Fruit fly (Drosophila melanogaster) whole organism, pupa: ENCODE measurements around the gene CG3014.

Experiments
- CG10348 ChIP-seq: fragments of 200-800 bp; sonication (Bioruptor generic); IDR thresholded peaks from 2 replicates; pipeline ENCODE4 v1.3.6; 2022; ENCODE audit warnings: missing biosample characterization, missing genetic modification characterization
- CG12605 ChIP-seq: fragments of 200-800 bp; sonication (Bioruptor generic); IDR thresholded peaks from 2 replicates; pipeline ENCODE4 v1.3.6; 2022; ENCODE audit warnings: missing biosample characterization, missing genetic modification characterization
- CG13204 ChIP-seq: fragments of 200-800 bp; sonication (Bioruptor generic); optimal IDR thresholded peaks from 2 replicates; lab custom pipeline; 2018; ENCODE audit warnings: missing biosample characterization, mild to moderate bottlenecking, missing genetic modification characterization, moderate library complexity
- CG14655 ChIP-seq: fragments of 200-800 bp; sonication (Bioruptor generic); optimal IDR thresholded peaks from 3 replicates; lab custom pipeline; 2017; ENCODE audit warnings: mild to moderate bottlenecking, missing biosample characterization, missing genetic modification reagents, missing genetic modification characterization
- CG15710 ChIP-seq: fragments of 200-800 bp; sonication (Bioruptor generic); optimal IDR thresholded peaks from 2 replicates; lab custom pipeline; 2018; ENCODE audit warnings: missing biosample characterization, mild to moderate bottlenecking, missing genetic modification characterization, moderate library complexity
- CG17806 ChIP-seq: fragments of 200-800 bp; sonication (Bioruptor generic); optimal IDR thresholded peaks from 2 replicates; lab custom pipeline; 2018; ENCODE audit warnings: missing biosample characterization, mild to moderate bottlenecking, missing genetic modification characterization, moderate library complexity
- CG32121 ChIP-seq: fragments of 200-800 bp; sonication (Bioruptor generic); IDR thresholded peaks from 2 replicates; pipeline ENCODE4 v1.3.6; 2022; ENCODE audit warnings: missing biosample characterization, missing genetic modification characterization
- CG34367 ChIP-seq: fragments of 200-800 bp; sonication (Bioruptor generic); optimal IDR thresholded peaks from 2 replicates; lab custom pipeline; 2018; ENCODE audit warnings: missing biosample characterization, mild to moderate bottlenecking, missing genetic modification characterization
- CG4496 ChIP-seq: fragments of 200-800 bp; sonication (Bioruptor generic); IDR thresholded peaks from 3 replicates; pipeline ENCODE4 v1.3.6; 2022; ENCODE audit warnings: missing biosample characterization, missing genetic modification characterization
- CG8159 ChIP-seq: fragments of 200-800 bp; sonication (Bioruptor generic); optimal IDR thresholded peaks from 3 replicates; lab custom pipeline; 2018; ENCODE audit warnings: missing biosample characterization, mild to moderate bottlenecking, missing genetic modification characterization, moderate library complexity
- CG8301 ChIP-seq: fragments of 200-800 bp; sonication (Bioruptor generic); optimal IDR thresholded peaks from 2 replicates; lab custom pipeline; 2018; ENCODE audit warnings: missing biosample characterization, mild to moderate bottlenecking, missing genetic modification characterization
- CG9948 ChIP-seq: fragments of 200-800 bp; sonication (Bioruptor generic); optimal IDR thresholded peaks from 2 replicates; lab custom pipeline; 2018; ENCODE audit warnings: missing biosample characterization, mild to moderate bottlenecking, missing genetic modification characterization, moderate library complexity
- D1 ChIP-seq: fragments of 200-800 bp; sonication (Bioruptor generic); optimal IDR thresholded peaks from 2 replicates; lab custom pipeline; 2018; ENCODE audit warnings: missing biosample characterization, mild to moderate bottlenecking, missing genetic modification characterization, moderate library complexity
- EcR ChIP-seq: fragments of 200-800 bp; sonication (Bioruptor generic); optimal IDR thresholded peaks from 3 replicates; lab custom pipeline; 2019; ENCODE audit warnings: missing biosample characterization, missing genetic modification characterization, mild to moderate bottlenecking, moderate library complexity, missing genetic modification reagents
- Ets98B ChIP-seq: fragments of 200-800 bp; sonication (Bioruptor generic); IDR thresholded peaks from 2 replicates; pipeline ENCODE4 v1.3.6; 2022; ENCODE audit warnings: missing biosample characterization, missing genetic modification characterization
- Pif1A ChIP-seq: fragments of 200-800 bp; sonication (Bioruptor generic); optimal IDR thresholded peaks from 3 replicates; lab custom pipeline; 2016; ENCODE audit warnings: missing biosample characterization, missing genetic modification characterization
- Pif1B ChIP-seq: fragments of 200-800 bp; sonication (Bioruptor generic); optimal IDR thresholded peaks from 3 replicates; lab custom pipeline; 2016; ENCODE audit warnings: missing biosample characterization, missing genetic modification characterization
- Snoo ChIP-seq: fragments of 200-800 bp; sonication (Bioruptor generic); optimal IDR thresholded peaks from 3 replicates; lab custom pipeline; 2017; ENCODE audit warnings: missing biosample characterization, mild to moderate bottlenecking, missing genetic modification characterization, inconsistent platforms
- fd96Ca ChIP-seq: fragments of 200-800 bp; sonication (Bioruptor generic); IDR thresholded peaks from 3 replicates; pipeline ENCODE4 v1.3.6; 2022; ENCODE audit warnings: missing biosample characterization, missing genetic modification characterization
- gl ChIP-seq: fragments of 200-800 bp; sonication (Bioruptor generic); optimal IDR thresholded peaks from 2 replicates; lab custom pipeline; 2018; ENCODE audit warnings: missing biosample characterization, mild to moderate bottlenecking, missing genetic modification characterization
- rn ChIP-seq: fragments of 200-800 bp; sonication (Bioruptor generic); IDR thresholded peaks from 2 replicates; pipeline ENCODE4 v1.3.6; 2022; ENCODE audit warnings: missing biosample characterization, missing genetic modification characterization

Gene CG3014

DNA sequence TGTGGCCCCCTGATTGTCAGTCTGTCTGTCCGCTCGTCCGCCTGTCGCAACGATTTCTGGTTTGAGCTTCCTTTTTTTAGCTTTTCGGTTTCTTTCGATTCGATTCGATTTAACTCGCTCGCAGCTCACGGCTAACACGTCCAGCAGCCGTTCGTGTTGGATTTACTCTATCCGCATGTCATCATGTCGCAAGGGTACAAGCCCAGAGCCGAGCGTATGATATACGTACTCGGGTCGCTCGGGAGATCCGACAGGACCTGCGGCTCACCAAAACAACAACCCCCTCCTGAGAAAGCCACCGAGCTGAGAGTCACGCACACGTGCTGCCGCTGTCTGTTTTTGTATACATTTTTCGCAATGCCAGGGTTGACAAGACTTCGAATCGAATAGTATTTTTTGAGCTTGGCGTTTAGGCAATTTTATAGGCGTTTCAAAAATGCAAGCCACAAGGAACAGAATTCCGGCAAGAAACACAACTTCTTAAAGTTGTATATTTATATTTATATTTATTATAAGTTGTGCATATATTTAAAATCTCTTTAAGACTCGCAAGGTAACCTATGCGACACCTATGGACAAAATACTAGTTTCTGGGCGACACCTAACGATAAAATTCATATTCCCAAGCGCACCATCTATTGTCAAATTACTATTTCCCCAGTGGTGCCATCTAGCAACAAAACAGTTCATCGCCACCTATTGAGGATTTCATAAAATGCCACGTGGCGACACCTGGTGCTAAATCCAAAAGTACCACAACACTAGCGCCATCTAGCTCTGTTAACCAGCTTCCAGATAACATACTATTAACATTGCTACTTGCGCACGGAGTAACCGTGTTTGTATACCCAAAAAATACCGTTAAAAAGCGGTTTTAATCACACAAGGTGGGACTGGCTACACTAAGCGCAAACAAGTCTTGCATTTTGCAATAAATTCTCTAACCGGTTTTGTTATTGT lies 7.3 kb upstream of the CG3014 start, which contains the start of the genes CG2993 and sgll:
Gene CG2993, minus strand, starts transcription at position 353 of the 960 bp plus-strand sequence.
Gene sgll, plus strand, starts transcription at position 871 of the 960 bp plus-strand sequence.
- TF ChIP-seq Snoo (tag; lab: Kevin White, UChicago) (peak; percentile 79), CG8159 (no peak), CG15710 (tag; lab: Kevin White, UChicago) (peak; percentile 58), CG9948 (tag; lab: Kevin White, UChicago) (peak; percentile 34), rn (GFP tag; lab: Robert Waterston, UW) (peak; percentile 66), gl (tag; lab: Kevin White, UChicago) (no peak), CG10348 (no peak), Ets98B (GFP tag; lab: Robert Waterston, UW) (peak; percentile 5; the same call in 1 of the 2 replicates), D1 (no peak), CG32121 (GFP tag; lab: Robert Waterston, UW) (no peak), CG34367 (tag; lab: Kevin White, UChicago) (peak; percentile 69), CG14655 (GFP tag; lab: Kevin White, UChicago) (peak; percentile 56), CG4496 (peak; percentile 83)

DNA sequence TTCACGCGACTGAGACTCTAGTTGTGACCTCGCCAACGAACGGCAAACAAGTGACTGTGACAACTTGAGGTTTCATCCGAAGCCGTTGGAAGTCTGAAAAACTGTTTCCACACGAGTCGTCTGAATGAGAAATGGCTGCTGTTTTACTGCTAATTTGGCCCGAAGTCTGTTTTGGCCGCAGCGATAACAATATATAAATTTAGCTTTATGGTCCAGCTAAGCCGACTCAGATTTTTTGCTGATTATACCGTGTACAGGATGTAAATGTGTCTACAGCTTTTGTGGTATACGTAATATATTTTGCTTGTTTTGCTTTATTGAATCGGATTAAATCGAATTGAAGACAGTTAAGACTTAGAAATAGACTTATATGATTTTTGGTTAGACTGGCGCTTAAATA lies 1.7 kb upstream of the CG3014 start, which contains the start of gene CG18268:
Gene CG18268, minus strand, starts transcription at position 101 of the 400 bp plus-strand sequence.
- no peak for TF ChIP-seq CG15710 (tag; lab: Kevin White, UChicago)
- no peak for TF ChIP-seq EcR
- TF ChIP-seq Snoo (tag; lab: Kevin White, UChicago): no peak
- no peak for TF ChIP-seq Pif1A (GFP tag; lab: Kevin White, UChicago)

DNA sequence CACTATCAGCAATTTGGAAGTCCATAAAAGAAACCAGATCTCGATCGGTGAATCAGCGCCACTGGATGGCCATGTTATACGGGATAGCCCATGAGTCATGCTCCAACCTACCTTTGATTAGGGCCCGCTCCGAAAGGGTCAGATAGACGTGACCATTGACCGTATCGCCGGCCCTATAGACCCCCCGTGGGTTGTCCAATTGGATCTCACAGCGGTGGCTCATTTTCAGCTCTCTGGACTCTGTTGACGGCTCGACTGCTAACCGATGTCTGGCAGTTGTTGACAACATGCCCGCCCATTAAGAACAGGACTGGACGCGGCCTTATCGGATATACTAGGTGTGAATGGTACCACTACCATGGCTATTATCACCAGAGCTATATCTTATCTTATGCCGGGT lies 4.1 kb downstream of the CG3014 start, which contains the start of gene CG18744:
Gene CG18744, minus strand, starts transcription at position 247 of the 400 bp plus-strand sequence.
- TF ChIP-seq CG32121 (GFP tag; lab: Robert Waterston, UW) (no peak), CG34367 (tag; lab: Kevin White, UChicago) (no peak)

DNA sequence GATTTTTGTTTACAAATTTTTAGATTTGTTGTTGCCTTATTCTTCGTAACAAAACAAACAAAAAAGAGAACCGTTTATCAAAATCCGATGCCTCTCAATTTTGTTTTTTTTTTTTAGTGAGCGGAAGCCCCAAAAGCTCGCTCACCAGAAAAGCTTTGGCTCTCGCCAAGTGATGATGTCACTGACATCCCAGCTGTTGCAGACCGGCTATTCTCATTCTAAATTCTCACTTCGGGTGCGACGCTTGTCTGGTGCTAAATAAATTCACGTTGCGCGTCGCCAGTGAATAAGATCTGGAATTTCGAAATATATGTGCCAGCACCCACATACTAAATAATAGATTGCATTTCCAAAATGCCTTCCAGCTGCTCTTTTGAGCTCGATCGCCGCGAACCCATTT lies 8.7 kb downstream of the CG3014 start, which contains the start of gene CG2641:
Gene CG2641, plus strand, starts transcription at position 215 of the 400 bp plus-strand sequence.
- no peak for TF ChIP-seq CG9948 (tag; lab: Kevin White, UChicago)
- TF ChIP-seq Pif1A (GFP tag; lab: Kevin White, UChicago): peak; percentile 54
- TF ChIP-seq Ets98B (GFP tag; lab: Robert Waterston, UW): peak; percentile 87
- TF ChIP-seq Snoo (tag; lab: Kevin White, UChicago): no peak
- no peak for TF ChIP-seq CG15710 (tag; lab: Kevin White, UChicago)
- no peak for TF ChIP-seq D1
- no peak for TF ChIP-seq CG8301 (tag; lab: Kevin White, UChicago)
- TF ChIP-seq CG17806 (tag; lab: Kevin White, UChicago): no peak
- TF ChIP-seq CG8159: peak; percentile 36
- peak; percentile 63 for TF ChIP-seq gl (tag; lab: Kevin White, UChicago)
- TF ChIP-seq CG13204 (GFP tag; lab: Kevin White, UChicago): peak; percentile 43
- peak; percentile 52 for TF ChIP-seq CG34367 (tag; lab: Kevin White, UChicago)
- TF ChIP-seq fd96Ca (GFP tag; lab: Robert Waterston, UW): peak; percentile 69; the same call in 2 of the 3 replicates
- peak; percentile 90 for TF ChIP-seq CG4496
- peak; percentile 77 for TF ChIP-seq EcR
- peak; percentile 53 for TF ChIP-seq CG14655 (GFP tag; lab: Kevin White, UChicago)
- TF ChIP-seq rn (GFP tag; lab: Robert Waterston, UW): no peak
- no peak for TF ChIP-seq CG10348
- peak; percentile 86 for TF ChIP-seq CG32121 (GFP tag; lab: Robert Waterston, UW)
- TF ChIP-seq CG12605: peak; percentile 93
- TF ChIP-seq Pif1B (GFP tag; lab: Kevin White, UChicago): peak; percentile 53

DNA sequence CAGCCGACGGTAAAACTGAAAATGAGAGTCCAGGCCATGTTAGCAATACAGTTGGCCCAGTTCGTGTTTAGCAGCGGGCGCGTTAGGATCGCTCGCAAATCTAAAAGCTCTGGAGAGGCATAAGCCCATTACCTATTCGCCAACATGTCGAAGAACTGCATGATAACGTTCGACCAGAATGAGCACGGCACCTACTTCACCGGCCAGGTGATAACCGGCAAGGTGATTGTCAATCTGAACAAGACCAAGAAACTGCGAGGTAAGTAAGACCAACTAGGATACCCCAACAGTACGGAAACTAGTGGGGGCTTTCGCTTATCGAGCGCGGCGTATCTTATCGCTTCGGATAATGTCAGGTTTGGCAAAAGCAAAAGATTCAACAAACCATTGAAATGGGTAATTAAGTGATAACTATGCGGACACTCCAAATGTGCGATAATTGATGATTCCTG lies 12.0 kb downstream of the CG3014 start, which contains the start of gene CG10086:
Gene CG10086, plus strand, starts transcription at position 51 of the 452 bp plus-strand sequence.
- TF ChIP-seq CG32121 (GFP tag; lab: Robert Waterston, UW): no peak
- TF ChIP-seq CG13204 (GFP tag; lab: Kevin White, UChicago): no peak
- TF ChIP-seq CG17806 (tag; lab: Kevin White, UChicago): no peak
- no peak for TF ChIP-seq CG9948 (tag; lab: Kevin White, UChicago)
- TF ChIP-seq CG12605: no peak
- TF ChIP-seq fd96Ca (GFP tag; lab: Robert Waterston, UW): no peak
- no peak for TF ChIP-seq Pif1B (GFP tag; lab: Kevin White, UChicago)
- TF ChIP-seq CG8301 (tag; lab: Kevin White, UChicago): no peak
- TF ChIP-seq CG14655 (GFP tag; lab: Kevin White, UChicago): no peak
- TF ChIP-seq D1: no peak

DNA sequence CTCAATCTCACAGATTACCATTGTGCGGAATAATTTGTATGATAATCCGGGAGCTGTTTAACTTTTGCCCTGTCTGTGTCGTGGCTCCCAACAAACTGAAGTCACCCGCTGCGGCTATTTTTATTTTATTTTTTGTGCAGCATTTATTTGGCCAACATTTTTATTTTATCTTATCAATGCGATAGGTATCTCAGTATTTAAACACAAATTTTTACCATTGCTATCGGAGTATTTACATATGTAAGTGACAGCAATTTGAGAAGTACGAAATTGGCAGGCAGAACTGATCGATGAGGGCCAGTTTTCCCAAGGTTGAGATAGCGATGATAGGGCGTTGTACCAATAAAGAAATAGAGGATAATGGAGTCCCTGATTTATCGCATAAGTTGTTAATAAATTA lies 12.5 kb downstream of the CG3014 start, which contains the start of gene CG18746:
Gene CG18746, minus strand, starts transcription at position 101 of the 400 bp plus-strand sequence.
- TF ChIP-seq Pif1A (GFP tag; lab: Kevin White, UChicago) (no peak), CG17806 (tag; lab: Kevin White, UChicago) (no peak), CG4496 (no peak), CG32121 (GFP tag; lab: Robert Waterston, UW) (no peak), CG8159 (no peak), Pif1B (GFP tag; lab: Kevin White, UChicago) (no peak), CG8301 (tag; lab: Kevin White, UChicago) (no peak), CG12605 (no peak), rn (GFP tag; lab: Robert Waterston, UW) (no peak), fd96Ca (GFP tag; lab: Robert Waterston, UW) (no peak), D1 (no peak), Snoo (tag; lab: Kevin White, UChicago) (no peak), CG14655 (GFP tag; lab: Kevin White, UChicago) (no peak)
